Fruit fly (Drosophila melanogaster) whole organism: ENCODE results near the gene alpha-Est9.

Experiments used
- CG8478 ChIP-seq: fragments of >200 bp; optimal IDR thresholded peaks from 2 replicates; lab custom pipeline; 2018; ENCODE audit warnings: inconsistent platforms
- Dll ChIP-seq: fragments of >200 bp; optimal IDR thresholded peaks from 2 replicates; lab custom pipeline; 2017
- EcR ChIP-seq, 2 experiments: fragments of >200 bp; optimal IDR thresholded peaks; 2 replicates each; lab custom pipeline; 2017; ENCODE audit warnings: missing biosample characterization in 2 of 2, missing genetic modification characterization in 2 of 2, missing genetic modification reagents in 2 of 2
- pan ChIP-seq: fragments of >200 bp; optimal IDR thresholded peaks from 2 replicates; lab custom pipeline; 2017
- psq ChIP-seq: fragments of >200 bp; optimal IDR thresholded peaks from 2 replicates; lab custom pipeline; 2017
- usp ChIP-seq: fragments of >200 bp; optimal IDR thresholded peaks from 2 replicates; lab custom pipeline; 2017; ENCODE audit warnings: missing biosample characterization, missing genetic modification characterization, mixed read lengths

alpha-Est9 gene

dm6 chr3R:7504989-7505761 is at the start of gene alpha-Est9:
TSS of gene alpha-Est9 (minus strand) at chr3R:7505098.
- TF ChIP-seq Dll (lab: Kevin White, UChicago) (no peak), EcR (GFP tag; optimal IDR thresholded peaks at IDR 0.05; lab: Kevin White, UChicago) (no peak), CG8478 (lab: Kevin White, UChicago) (no peak), psq (lab: Kevin White, UChicago) (no peak), pan (lab: Kevin White, UChicago) (no peak), usp (GFP tag; lab: Kevin White, UChicago) (no peak)

- TF ChIP-seq usp (GFP tag; lab: Kevin White, UChicago): no peak
- no peak for TF ChIP-seq Dll (lab: Kevin White, UChicago)
- no peak for TF ChIP-seq CG8478 (lab: Kevin White, UChicago)
- TF ChIP-seq pan (lab: Kevin White, UChicago): no peak
- TF ChIP-seq psq (lab: Kevin White, UChicago): no peak
- TF ChIP-seq EcR (GFP tag; optimal IDR thresholded peaks at IDR 0.05; lab: Kevin White, UChicago): no peak
Measured at dm6 chr3R:7551708-7552107, 46.8 kb upstream of the alpha-Est9 start, which contains the start of gene CG45545. TSS of gene CG45545 (plus strand) at chr3R:7552008.

dm6 chr3R:7548808-7549744 is 44.2 kb upstream of the alpha-Est9 start, which contains the start of gene alpha-Est1:
TSS of gene alpha-Est1 (minus strand) at chr3R:7549124.
- no peak for TF ChIP-seq EcR (GFP tag; optimal IDR thresholded peaks at IDR 0.05; lab: Kevin White, UChicago)
- TF ChIP-seq pan (lab: Kevin White, UChicago): no peak
- TF ChIP-seq usp (GFP tag; lab: Kevin White, UChicago): no peak
- TF ChIP-seq psq (lab: Kevin White, UChicago): no peak
- TF ChIP-seq Dll (lab: Kevin White, UChicago): no peak
- TF ChIP-seq CG8478 (lab: Kevin White, UChicago): no peak

dm6 chr3R:7541145-7541860 is 36.4 kb upstream of the alpha-Est9 start, which contains the start of the genes alpha-Est3 and alpha-Est2:
TSS of gene alpha-Est3 (minus strand) at chr3R:7541631.
TSS of gene alpha-Est2 (plus strand) at chr3R:7541810.
- TF ChIP-seq pan (lab: Kevin White, UChicago): no peak
- TF ChIP-seq usp (GFP tag; lab: Kevin White, UChicago): no peak
- TF ChIP-seq psq (lab: Kevin White, UChicago): no peak
- TF ChIP-seq EcR (GFP tag; optimal IDR thresholded peaks at IDR 0.05; lab: Kevin White, UChicago): no peak
- TF ChIP-seq CG8478 (lab: Kevin White, UChicago): no peak
- no peak for TF ChIP-seq Dll (lab: Kevin White, UChicago)

dm6 chr3R:7538435-7538834 is 33.5 kb upstream of the alpha-Est9 start, which contains the start of gene alpha-Est4:
TSS of gene alpha-Est4 (minus strand) at chr3R:7538615.
- TF ChIP-seq CG8478 (lab: Kevin White, UChicago): no peak
- no peak for TF ChIP-seq psq (lab: Kevin White, UChicago)
- TF ChIP-seq pan (lab: Kevin White, UChicago): no peak
- TF ChIP-seq Dll (lab: Kevin White, UChicago): no peak
- no peak for TF ChIP-seq usp (GFP tag; lab: Kevin White, UChicago)
- TF ChIP-seq EcR (GFP tag; optimal IDR thresholded peaks at IDR 0.05; lab: Kevin White, UChicago): no peak

dm6 chr3R:7536281-7536680 is 31.4 kb upstream of the alpha-Est9 start, which contains the start of gene alpha-Est5:
TSS of gene alpha-Est5 (minus strand) at chr3R:7536390.
- TF ChIP-seq CG8478 (lab: Kevin White, UChicago) (no peak), Dll (lab: Kevin White, UChicago) (no peak), psq (lab: Kevin White, UChicago) (no peak), pan (lab: Kevin White, UChicago) (no peak), usp (GFP tag; lab: Kevin White, UChicago) (no peak), EcR (GFP tag; optimal IDR thresholded peaks at IDR 0.05; lab: Kevin White, UChicago) (no peak)

dm6 chr3R:7535606-7536005 is 30.7 kb upstream of the alpha-Est9 start:
- TF ChIP-seq EcR (GFP tag; optimal IDR thresholded peaks at IDR 0.05; lab: Kevin White, UChicago) (no peak), Dll (lab: Kevin White, UChicago) (no peak), pan (lab: Kevin White, UChicago) (no peak), CG8478 (lab: Kevin White, UChicago) (no peak), usp (GFP tag; lab: Kevin White, UChicago) (no peak), psq (lab: Kevin White, UChicago) (no peak)

- TF ChIP-seq usp (GFP tag; lab: Kevin White, UChicago): no peak
- no peak for TF ChIP-seq CG8478 (lab: Kevin White, UChicago)
- TF ChIP-seq EcR (GFP tag; optimal IDR thresholded peaks at IDR 0.05; lab: Kevin White, UChicago): no peak
- no peak for TF ChIP-seq Dll (lab: Kevin White, UChicago)
- TF ChIP-seq psq (lab: Kevin White, UChicago): no peak
Measured at dm6 chr3R:7530184-7530821, 25.4 kb upstream of the alpha-Est9 start, which contains the start of the genes Rtnl2 and alphaTub84D. TSS of gene Rtnl2 (minus strand) at chr3R:7530241. TSS of gene alphaTub84D (plus strand) at chr3R:7530753.

- TF ChIP-seq psq (lab: Kevin White, UChicago): no peak
Measured at dm6 chr3R:7528677-7529076, 23.8 kb upstream of the alpha-Est9 start, which contains the start of gene alpha-Est6. TSS of gene alpha-Est6 (minus strand) at chr3R:7528777.
